Worm (Caenorhabditis elegans): ENCODE results near the gene F45E10.2.
A peak's percentile ranks its signal among the peaks of the same experiment; 100 is the strongest.

Gene F45E10.2

DNA sequence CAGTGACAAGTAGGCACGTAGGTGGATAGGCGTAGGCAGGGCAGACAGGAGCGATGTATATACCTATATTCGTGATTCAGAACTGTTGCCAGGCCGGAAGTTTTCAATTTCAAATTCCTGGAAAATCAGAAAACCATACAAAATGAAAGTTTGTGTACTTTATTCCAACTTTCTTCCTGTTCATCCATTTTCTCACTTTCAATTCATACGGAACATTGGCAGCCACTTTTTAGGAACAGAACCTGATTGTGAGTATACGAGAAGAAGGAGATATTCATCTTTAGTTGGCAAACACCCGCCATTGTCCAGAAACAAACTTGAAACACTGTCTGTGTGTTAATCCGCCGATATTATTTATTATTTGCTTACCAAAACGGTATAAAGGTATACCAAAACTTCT is 19.3 kb downstream of the F45E10.2 start, which contains the start of gene srlf-15:
Gene srlf-15, plus strand, starts transcription at position 301 of the 400 bp plus-strand sequence.
- TF ChIP-seq W03F9.2 (tag; optimal IDR thresholded peaks at IDR 0.05) (no peak), dao-5 (tag; optimal IDR thresholded peaks at IDR 0.05) (no peak), him-1 (tag; optimal IDR thresholded peaks at IDR 0.05) (no peak)

ce11 chrII:11032812-11033211 is 22.3 kb downstream of the F45E10.2 start:
- TF ChIP-seq him-1 (tag; optimal IDR thresholded peaks at IDR 0.05), result no peak
- TF ChIP-seq dao-5 (tag; optimal IDR thresholded peaks at IDR 0.05), result no peak
- no peak for TF ChIP-seq W03F9.2 (tag; optimal IDR thresholded peaks at IDR 0.05)

DNA sequence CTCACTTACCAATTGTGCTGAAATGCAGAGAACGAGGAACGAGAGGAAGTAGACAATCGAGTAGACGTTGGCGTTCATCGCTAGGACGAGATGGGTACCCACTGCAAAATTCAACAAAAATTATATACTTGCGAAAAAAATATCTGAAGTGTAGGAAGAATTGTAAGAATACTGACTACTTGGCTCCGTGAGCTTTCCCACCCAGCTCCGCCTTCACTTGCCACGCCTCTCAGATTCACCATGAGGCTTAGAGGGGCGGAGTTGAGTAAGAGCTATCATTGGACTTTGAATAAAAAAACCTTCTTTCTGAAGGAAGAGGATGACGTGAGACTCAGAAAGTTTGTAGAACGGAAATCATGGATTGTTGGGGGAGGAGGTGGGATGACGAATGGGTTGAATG is 24.8 kb downstream of the F45E10.2 start, which contains the start of gene nlp-18:
Gene nlp-18, minus strand, starts transcription at position 101 of the 400 bp plus-strand sequence.
- no peak for TF ChIP-seq him-1 (tag; optimal IDR thresholded peaks at IDR 0.05)
- TF ChIP-seq dao-5 (tag; optimal IDR thresholded peaks at IDR 0.05), result no peak
- TF ChIP-seq W03F9.2 (tag; optimal IDR thresholded peaks at IDR 0.05), result no peak

DNA sequence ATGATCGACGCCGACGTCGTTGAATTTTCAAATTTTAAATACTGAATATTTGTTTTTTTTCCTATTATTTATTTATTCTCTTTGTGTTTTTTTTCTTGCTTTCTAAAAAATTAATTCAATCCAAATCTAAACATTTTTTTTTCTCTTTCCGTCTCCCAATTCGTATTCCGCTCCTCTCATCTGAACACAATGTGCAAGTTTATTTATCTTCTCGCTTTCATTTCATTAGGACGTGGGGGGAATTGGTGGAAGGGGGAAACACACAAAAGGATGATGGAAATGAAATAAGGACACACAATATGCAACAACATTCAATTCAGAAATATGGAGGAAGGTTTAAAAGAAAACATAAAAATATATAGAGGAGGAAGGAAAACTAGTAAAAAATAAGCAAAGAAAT is 27.3 kb downstream of the F45E10.2 start:
- TF ChIP-seq him-1 (tag; optimal IDR thresholded peaks at IDR 0.05) (no peak), W03F9.2 (tag; optimal IDR thresholded peaks at IDR 0.05) (no peak), dao-5 (tag; optimal IDR thresholded peaks at IDR 0.05) (no peak)

ce11 chrII:11025566-11025965 is 29.6 kb downstream of the F45E10.2 start, which contains the start of gene F33A8.7:
F33A8.7 (minus strand) TSS chrII:11025666.
- TF ChIP-seq W03F9.2 (tag; optimal IDR thresholded peaks at IDR 0.05) (no peak), dao-5 (tag; optimal IDR thresholded peaks at IDR 0.05) (no peak), him-1 (tag; optimal IDR thresholded peaks at IDR 0.05) (no peak)

- TF ChIP-seq dao-5 (tag; optimal IDR thresholded peaks at IDR 0.05) (no peak), W03F9.2 (tag; optimal IDR thresholded peaks at IDR 0.05) (peak; percentile 33), him-1 (tag; optimal IDR thresholded peaks at IDR 0.05) (no peak)
These were observed 33.1 kb downstream of the F45E10.2 start, which contains the start of gene let-858 for ce11 chrII:11022023-11022422. let-858 (plus strand) TSS chrII:11022370.

DNA sequence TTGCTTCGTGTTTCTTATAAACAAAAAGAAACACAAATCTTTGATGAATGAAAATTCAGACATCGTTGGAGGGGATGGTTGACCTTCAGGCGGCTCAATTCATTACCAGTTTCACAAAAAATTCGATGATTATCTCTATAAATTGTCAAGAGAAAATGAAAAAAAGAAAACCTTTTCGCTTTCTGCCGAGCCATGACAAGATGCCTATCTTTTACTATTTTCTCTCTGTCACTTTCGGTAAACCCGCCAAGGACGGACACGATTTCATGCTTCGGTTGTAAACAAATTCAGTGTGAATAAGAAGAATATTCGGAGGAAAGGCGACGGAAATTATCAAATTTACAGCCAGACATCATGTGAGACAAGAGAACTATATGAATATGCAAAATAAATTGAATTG is 34.4 kb downstream of the F45E10.2 start:
- TF ChIP-seq him-1 (tag; optimal IDR thresholded peaks at IDR 0.05) (no peak), W03F9.2 (tag; optimal IDR thresholded peaks at IDR 0.05) (no peak), dao-5 (tag; optimal IDR thresholded peaks at IDR 0.05) (no peak)

ce11 chrII:11016884-11017283 is 38.2 kb downstream of the F45E10.2 start:
- TF ChIP-seq W03F9.2 (tag; optimal IDR thresholded peaks at IDR 0.05), result no peak

ce11 chrII:11016835-11016883 is 38.5 kb downstream of the F45E10.2 start, which contains the start of gene ram-2:
ram-2 (minus strand) TSS chrII:11016881.
- TF ChIP-seq him-1 (tag; optimal IDR thresholded peaks at IDR 0.05) (no peak), dao-5 (tag; optimal IDR thresholded peaks at IDR 0.05) (no peak), W03F9.2 (tag; optimal IDR thresholded peaks at IDR 0.05) (no peak)

ce11 chrII:11016435-11016834 is 38.7 kb downstream of the F45E10.2 start:
- TF ChIP-seq him-1 (tag; optimal IDR thresholded peaks at IDR 0.05) (no peak), dao-5 (tag; optimal IDR thresholded peaks at IDR 0.05) (no peak), W03F9.2 (tag; optimal IDR thresholded peaks at IDR 0.05) (no peak)

ce11 chrII:11015734-11016133 is 39.4 kb downstream of the F45E10.2 start:
- TF ChIP-seq dao-5 (tag; optimal IDR thresholded peaks at IDR 0.05) (no peak), him-1 (tag; optimal IDR thresholded peaks at IDR 0.05) (no peak), W03F9.2 (tag; optimal IDR thresholded peaks at IDR 0.05) (no peak)

DNA sequence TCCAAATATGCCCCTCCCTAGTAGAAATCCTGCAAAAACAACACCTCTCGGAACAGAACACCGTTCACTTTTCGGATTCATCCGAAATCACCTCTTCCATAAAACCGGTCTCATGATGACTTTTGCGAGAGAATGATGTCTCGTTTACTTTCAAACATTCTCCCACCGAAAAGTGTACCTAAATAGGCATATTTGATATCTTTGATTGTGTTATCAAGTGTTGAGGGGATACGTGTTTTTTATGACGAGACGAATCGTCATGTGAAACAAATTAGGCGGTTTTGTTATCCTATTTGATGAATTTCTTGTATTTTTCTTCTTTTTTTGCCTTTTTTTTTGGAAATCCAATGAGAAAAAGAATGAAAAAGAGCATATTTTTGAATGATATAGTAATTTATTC is 39.9 kb downstream of the F45E10.2 start:
- TF ChIP-seq him-1 (tag; optimal IDR thresholded peaks at IDR 0.05), result no peak
- TF ChIP-seq W03F9.2 (tag; optimal IDR thresholded peaks at IDR 0.05), result no peak
- TF ChIP-seq dao-5 (tag; optimal IDR thresholded peaks at IDR 0.05), result no peak

ce11 chrII:11013667-11014066 is 41.5 kb downstream of the F45E10.2 start, which contains the start of gene col-81:
col-81 (minus strand) TSS chrII:11013767.
- TF ChIP-seq W03F9.2 (tag; optimal IDR thresholded peaks at IDR 0.05), result no peak
- no peak for TF ChIP-seq him-1 (tag; optimal IDR thresholded peaks at IDR 0.05)
- no peak for TF ChIP-seq dao-5 (tag; optimal IDR thresholded peaks at IDR 0.05)

DNA sequence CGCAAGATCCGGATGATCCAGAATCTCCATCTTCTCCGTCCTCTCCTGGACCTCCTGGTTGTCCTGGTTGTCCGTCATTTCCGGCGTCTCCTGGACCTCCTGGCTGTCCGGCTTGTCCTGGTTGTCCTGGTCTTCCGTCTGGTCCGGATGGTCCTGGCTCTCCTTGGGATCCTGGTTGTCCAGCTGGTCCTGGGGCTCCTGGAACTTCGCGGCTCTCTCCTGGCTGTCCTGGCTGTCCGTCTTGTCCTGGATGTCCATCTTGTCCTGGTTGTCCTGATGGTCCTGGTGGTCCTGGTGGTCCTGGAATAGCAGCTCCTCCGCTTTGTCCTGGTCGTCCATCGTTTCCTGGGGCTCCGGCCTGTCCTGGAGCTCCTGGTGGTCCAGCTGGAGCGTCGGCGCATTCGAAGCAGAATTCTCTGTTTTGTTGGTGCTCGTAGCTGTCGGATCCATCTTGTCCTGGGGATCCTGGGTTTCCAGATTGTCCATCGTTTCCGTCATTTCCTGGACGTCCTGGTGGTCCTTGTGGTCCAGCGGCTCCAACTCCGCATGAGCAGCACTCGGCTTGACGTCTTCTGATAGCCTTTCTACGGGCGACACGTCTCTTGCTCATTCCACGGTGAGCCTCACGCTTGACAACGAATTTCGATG is 42.5 kb downstream of the F45E10.2 start:
- TF ChIP-seq dao-5 (tag; optimal IDR thresholded peaks at IDR 0.05) (no peak), him-1 (tag; optimal IDR thresholded peaks at IDR 0.05) (no peak), W03F9.2 (tag; optimal IDR thresholded peaks at IDR 0.05) (no peak)

- TF ChIP-seq dao-5 (tag; optimal IDR thresholded peaks at IDR 0.05), result no peak
- no peak for TF ChIP-seq W03F9.2 (tag; optimal IDR thresholded peaks at IDR 0.05)
- no peak for TF ChIP-seq him-1 (tag; optimal IDR thresholded peaks at IDR 0.05)
These were observed 44.2 kb downstream of the F45E10.2 start for ce11 chrII:11010914-11011313.

Measured in whole organism, L4/young adult.